Worm (Caenorhabditis elegans): Measurements from ENCODE around the gene R05D8.7.

DNA sequence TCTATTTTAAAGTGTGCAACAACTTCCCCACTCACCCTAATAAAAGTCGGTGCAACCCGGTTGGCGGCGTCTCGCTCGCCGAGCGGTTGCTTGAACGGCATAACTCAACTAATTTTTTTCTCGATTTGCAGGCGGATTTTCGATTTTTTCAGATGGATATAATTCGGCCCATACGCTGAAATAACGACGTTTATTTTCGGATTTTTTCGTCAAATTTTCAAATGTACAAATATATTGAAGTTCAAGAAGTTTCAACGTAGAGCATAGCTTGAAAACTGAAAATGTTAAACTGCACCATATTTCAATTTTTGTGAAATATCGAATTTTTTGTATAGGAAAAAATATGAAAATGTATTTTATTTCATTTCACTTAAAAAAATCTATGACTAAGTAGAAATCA lies 44.8 kb upstream of the R05D8.7 start, which contains the start of gene ketn-1:
- no peak for TF ChIP-seq ztf-23 (GFP tag; IDR thresholded peaks at IDR 0.05)
- no peak for TF ChIP-seq tab-1 (GFP tag; IDR thresholded peaks at IDR 0.05)
- no peak for TF ChIP-seq ztf-29 (GFP tag; IDR thresholded peaks at IDR 0.05)
- TF ChIP-seq T22C8.4 (GFP tag; IDR thresholded peaks at IDR 0.05): no peak
